Fruit fly (Drosophila melanogaster) whole organism, wandering third instar larva: ENCODE results near the gene gkt.

ENCODE experiments used
- Abd-B ChIP-seq: fragments of >200 bp; optimal IDR thresholded peaks from 2 replicates; lab custom pipeline; 2017; ENCODE audit warnings: missing biosample characterization, missing genetic modification characterization
- CG32264 ChIP-seq: fragments of 200-800 bp; sonication (Bioruptor generic); optimal IDR thresholded peaks from 2 replicates; lab custom pipeline; 2016; ENCODE audit warnings: missing biosample characterization, missing genetic modification characterization
- Dfd ChIP-seq: fragments of >200 bp; optimal IDR thresholded peaks from 2 replicates; lab custom pipeline; 2017; ENCODE audit warnings: missing biosample characterization, missing genetic modification characterization
- Myc ChIP-seq: fragments of >200 bp; optimal IDR thresholded peaks from 2 replicates; lab custom pipeline; 2017
- OdsH ChIP-seq: fragments of 200-800 bp; sonication (Bioruptor generic); optimal IDR thresholded peaks from 2 replicates; lab custom pipeline; 2016; ENCODE audit warnings: missing biosample characterization, mild to moderate bottlenecking, missing genetic modification characterization
- Vsx2 ChIP-seq: fragments of 200-300, 225-300 bp; sonication (Bioruptor generic); optimal IDR thresholded peaks from 2 replicates; lab custom pipeline; 2018; ENCODE audit warnings: missing biosample characterization, missing genetic modification characterization; ENCODE audit not compliant: partially characterized antibody
- br ChIP-seq: fragments of 200-800 bp; sonication (Bioruptor generic); optimal IDR thresholded peaks from 2 replicates; lab custom pipeline; 2016; ENCODE audit warnings: missing biosample characterization, missing genetic modification characterization
- dsf ChIP-seq: sonication (Bioruptor generic); optimal IDR thresholded peaks from 2 replicates; lab custom pipeline; 2016; ENCODE audit warnings: missing biosample characterization, missing genetic modification characterization, borderline replicate concordance
- h ChIP-seq: fragments of 200-800 bp; sonication (Bioruptor generic); optimal IDR thresholded peaks from 3 replicates; lab custom pipeline; 2016; ENCODE audit warnings: missing biosample characterization, mild to moderate bottlenecking, missing genetic modification characterization
- lola ChIP-seq: fragments of >200 bp; optimal IDR thresholded peaks from 2 replicates; lab custom pipeline; 2017; ENCODE audit warnings: missing biosample characterization, missing genetic modification characterization
- psq ChIP-seq: fragments of 200-800 bp; sonication (Bioruptor generic); optimal IDR thresholded peaks from 3 replicates; lab custom pipeline; 2017; ENCODE audit warnings: missing biosample characterization, mild to moderate bottlenecking, missing genetic modification characterization, moderate library complexity
- usp ChIP-seq: fragments of >200 bp; optimal IDR thresholded peaks from 2 replicates; lab custom pipeline; 2017; ENCODE audit warnings: missing biosample characterization, missing genetic modification characterization

DNA sequence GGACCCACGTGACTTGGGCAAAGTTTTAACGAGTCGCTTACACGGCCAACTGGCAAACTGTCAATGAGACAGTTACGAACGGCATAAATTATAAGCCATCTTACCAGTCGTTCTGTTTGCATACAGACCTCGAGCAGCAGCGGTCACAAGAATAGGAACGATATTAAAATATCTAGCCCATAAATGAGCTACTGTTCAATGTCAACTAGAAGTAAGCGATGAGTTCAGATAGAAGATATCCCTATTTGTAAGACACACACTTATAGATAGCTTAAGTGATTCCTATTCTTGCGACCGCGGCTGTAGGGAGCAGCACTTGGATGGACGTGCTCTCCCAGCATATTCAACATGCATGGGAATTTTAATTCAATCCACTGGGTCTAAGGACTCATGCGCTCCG is 29.1 kb downstream of the gkt start:
- no peak for TF ChIP-seq psq (GFP tag; lab: Kevin White, UChicago)
- no peak for TF ChIP-seq dsf (GFP tag; lab: Kevin White, UChicago)
- no peak for TF ChIP-seq Abd-B (GFP tag; lab: Kevin White, UChicago)
- no peak for TF ChIP-seq Myc
- no peak for TF ChIP-seq usp (GFP tag; lab: Kevin White, UChicago)
- no peak for TF ChIP-seq br (GFP tag; lab: Kevin White, UChicago)
- TF ChIP-seq Vsx2 (GFP tag; lab: Kevin White, UChicago) = no peak
- no peak for TF ChIP-seq CG32264 (GFP tag; lab: Kevin White, UChicago)
- no peak for TF ChIP-seq lola (GFP tag; lab: Kevin White, UChicago)
- no peak for TF ChIP-seq Dfd
- TF ChIP-seq OdsH = no peak
- TF ChIP-seq h (GFP tag; lab: Kevin White, UChicago) = no peak
